Worm (Caenorhabditis elegans): ENCODE results near the gene chmp-7.

Gene chmp-7

ce11 chrII:9029218-9029672, 25.5 kb upstream of the chmp-7 start, which contains the start of gene F37B12.1:
TSS of gene F37B12.1 (minus strand) at chrII:9029268.
- TF ChIP-seq snpc-4 (tag; optimal IDR thresholded peaks at IDR 0.05): no peak
- TF ChIP-seq ama-1 (optimal IDR thresholded peaks at IDR 0.05): peak; percentile 2

- TF ChIP-seq elt-3 (tag; optimal IDR thresholded peaks at IDR 0.05): no peak
- peak; percentile 57 for TF ChIP-seq nhr-23 (tag; optimal IDR thresholded peaks at IDR 0.05)
- no peak for TF ChIP-seq nhr-12 (tag; optimal IDR thresholded peaks at IDR 0.05)
- TF ChIP-seq nhr-11 (tag; optimal IDR thresholded peaks at IDR 0.05): no peak
- TF ChIP-seq skn-1 (tag; optimal IDR thresholded peaks at IDR 0.05): no peak
- no peak for TF ChIP-seq ZK546.5 (tag; optimal IDR thresholded peaks at IDR 0.05)
- TF ChIP-seq ceh-9 (tag; optimal IDR thresholded peaks at IDR 0.05): no peak
These were observed 22.9 kb upstream of the chmp-7 start for ce11 chrII:9031891-9032290.

- TF ChIP-seq nhr-25 (tag; optimal IDR thresholded peaks at IDR 0.05): peak; percentile 11
- TF ChIP-seq nhr-76 (tag; optimal IDR thresholded peaks at IDR 0.05): no peak
- peak; percentile 27 for TF ChIP-seq nhr-23 (tag; optimal IDR thresholded peaks at IDR 0.05)
These were observed 21.7 kb upstream of the chmp-7 start for ce11 chrII:9033034-9033433.

ce11 chrII:9038201-9038600, 16.6 kb upstream of the chmp-7 start, which contains the start of gene gcs-1:
TSS of gene gcs-1 (minus strand) at chrII:9038301.
- TF ChIP-seq pqm-1 (tag; optimal IDR thresholded peaks at IDR 0.05): no peak
- TF ChIP-seq skn-1 (tag; optimal IDR thresholded peaks at IDR 0.05): no peak
- TF ChIP-seq ceh-16 (tag; optimal IDR thresholded peaks at IDR 0.05): no peak
- TF ChIP-seq hmg-11 (tag; optimal IDR thresholded peaks at IDR 0.05): no peak
- TF ChIP-seq ama-1 (optimal IDR thresholded peaks at IDR 0.05): no peak
- no peak for TF ChIP-seq eor-1 (tag; optimal IDR thresholded peaks at IDR 0.05)

- no peak for TF ChIP-seq hmg-11 (tag; optimal IDR thresholded peaks at IDR 0.05)
- TF ChIP-seq pha-4 (tag; optimal IDR thresholded peaks at IDR 0.05): peak; percentile 22
- no peak for TF ChIP-seq elt-3 (tag; optimal IDR thresholded peaks at IDR 0.05)
- TF ChIP-seq pqm-1 (tag; optimal IDR thresholded peaks at IDR 0.05): no peak
- peak; percentile 96 for TF ChIP-seq skn-1 (tag; optimal IDR thresholded peaks at IDR 0.05)
- TF ChIP-seq ceh-82 (tag; optimal IDR thresholded peaks at IDR 0.05): no peak
- no peak for TF ChIP-seq nhr-77 (tag; optimal IDR thresholded peaks at IDR 0.05)
These were observed 16.0 kb upstream of the chmp-7 start for ce11 chrII:9038736-9039135.

- no peak for TF ChIP-seq R02D3.7 (tag; optimal IDR thresholded peaks at IDR 0.05)
- no peak for TF ChIP-seq ceh-82 (tag; optimal IDR thresholded peaks at IDR 0.05)
- TF ChIP-seq egl-27 (tag; optimal IDR thresholded peaks at IDR 0.05): no peak
- no peak for TF ChIP-seq nhr-28 (tag; optimal IDR thresholded peaks at IDR 0.05)
- TF ChIP-seq elt-2 (tag; optimal IDR thresholded peaks at IDR 0.05): no peak
- no peak for TF ChIP-seq unc-39 (tag; optimal IDR thresholded peaks at IDR 0.05)
- no peak for TF ChIP-seq lsy-12 (tag; optimal IDR thresholded peaks at IDR 0.05)
- no peak for TF ChIP-seq eor-1 (tag; optimal IDR thresholded peaks at IDR 0.05)
- TF ChIP-seq lin-15B (tag; optimal IDR thresholded peaks at IDR 0.05): no peak
- no peak for TF ChIP-seq aly-2 (tag; optimal IDR thresholded peaks at IDR 0.05)
- no peak for TF ChIP-seq ceh-28 (tag; optimal IDR thresholded peaks at IDR 0.05)
- TF ChIP-seq nhr-25 (tag; optimal IDR thresholded peaks at IDR 0.05): no peak
These were observed 13.5 kb upstream of the chmp-7 start, which contains the start of gene F37B12.3 for ce11 chrII:9041306-9041705. TSS of gene F37B12.3 (minus strand) at chrII:9041406.

ce11 chrII:9042059-9042458, 12.7 kb upstream of the chmp-7 start:
- TF ChIP-seq ceh-82 (tag; optimal IDR thresholded peaks at IDR 0.05) (no peak), nhr-77 (tag; optimal IDR thresholded peaks at IDR 0.05) (no peak), elt-2 (tag; optimal IDR thresholded peaks at IDR 0.05) (peak; percentile 34), pqm-1 (tag; optimal IDR thresholded peaks at IDR 0.05) (peak; percentile 62)

- TF ChIP-seq ztf-11 (tag; optimal IDR thresholded peaks at IDR 0.05): no peak
- no peak for TF ChIP-seq daf-12 (tag; optimal IDR thresholded peaks at IDR 0.05)
- TF ChIP-seq ama-1 (optimal IDR thresholded peaks at IDR 0.05): no peak
- no peak for TF ChIP-seq elt-3 (tag; optimal IDR thresholded peaks at IDR 0.05)
- TF ChIP-seq jun-1 (tag; optimal IDR thresholded peaks at IDR 0.05): no peak
- TF ChIP-seq lin-15B (tag; optimal IDR thresholded peaks at IDR 0.05): no peak
- no peak for TF ChIP-seq snpc-4 (tag; optimal IDR thresholded peaks at IDR 0.05)
- no peak for TF ChIP-seq hmg-11 (tag; optimal IDR thresholded peaks at IDR 0.05)
These were observed 1.2 kb upstream of the chmp-7 start, which contains the start of gene T24B8.7 for ce11 chrII:9053564-9053963. TSS of gene T24B8.7 (minus strand) at chrII:9053664.
